Worm (Caenorhabditis elegans) whole organism, L3 larva: ENCODE data around the gene R05H11.2.

Experiments used
- R02D3.7 ChIP-seq: fragments of 150-350 bp; optimal IDR thresholded peaks from 2 replicates; lab custom pipeline; 2014; ENCODE audit warnings: missing biosample characterization, missing genetic modification characterization
- ZK546.5 ChIP-seq: sonication (generic microtip); optimal IDR thresholded peaks from 2 replicates; lab custom pipeline; 2017; ENCODE audit warnings: missing biosample characterization, missing genetic modification characterization
- aly-2 ChIP-seq: fragments of 150-350 bp; optimal IDR thresholded peaks from 2 replicates; lab custom pipeline; 2014; ENCODE audit warnings: missing biosample characterization, missing genetic modification characterization
- ama-1 ChIP-seq: fragments of 150-350 bp; optimal IDR thresholded peaks from 2 replicates; lab custom pipeline; 2018
- ceh-16 ChIP-seq: sonication (generic microtip); optimal IDR thresholded peaks from 2 replicates; lab custom pipeline; 2017; ENCODE audit warnings: missing biosample characterization, missing genetic modification characterization
- ceh-28 ChIP-seq: fragments of 150-350 bp; optimal IDR thresholded peaks from 2 replicates; lab custom pipeline; 2014; ENCODE audit warnings: missing biosample characterization, missing genetic modification reagents, missing genetic modification characterization
- daf-12 ChIP-seq: fragments of 150-350 bp; optimal IDR thresholded peaks from 2 replicates; lab custom pipeline; 2014; ENCODE audit warnings: missing biosample characterization, missing genetic modification reagents, missing genetic modification characterization
- egl-27 ChIP-seq: sonication (generic microtip); optimal IDR thresholded peaks from 4 replicates; lab custom pipeline; 2017; ENCODE audit warnings: missing biosample characterization, missing genetic modification reagents, missing genetic modification characterization
- egl-5 ChIP-seq: fragments of 150-350 bp; optimal IDR thresholded peaks from 2 replicates; lab custom pipeline; 2017; ENCODE audit warnings: missing biosample characterization, missing genetic modification reagents, missing genetic modification characterization, inconsistent platforms
- elt-3 ChIP-seq, 3 experiments: fragments of 150-350 bp in 1 of 3; sonication (generic microtip) in 2 of 3; optimal IDR thresholded peaks; 2 replicates in 2 of 3; 4 replicates in 1 of 3; lab custom pipeline; 2014 to 2017; ENCODE audit warnings: missing biosample characterization in 3 of 3, missing genetic modification characterization in 3 of 3
- fkh-10 ChIP-seq: sonication (generic microtip); optimal IDR thresholded peaks from 2 replicates; lab custom pipeline; 2017; ENCODE audit warnings: missing biosample characterization, missing genetic modification reagents, missing genetic modification characterization
- fkh-2 ChIP-seq: fragments of 150-350 bp; optimal IDR thresholded peaks from 2 replicates; lab custom pipeline; 2014; ENCODE audit warnings: missing biosample characterization, missing genetic modification reagents, missing genetic modification characterization
- fos-1 ChIP-seq: fragments of 150-350 bp; optimal IDR thresholded peaks from 2 replicates; lab custom pipeline; 2014; ENCODE audit warnings: missing biosample characterization, missing genetic modification characterization
- lin-15B ChIP-seq: fragments of 150-350 bp; optimal IDR thresholded peaks from 2 replicates; lab custom pipeline; 2014; ENCODE audit warnings: missing biosample characterization, missing genetic modification characterization
- lsy-12 ChIP-seq: sonication (generic microtip); optimal IDR thresholded peaks from 2 replicates; lab custom pipeline; 2016; ENCODE audit warnings: mild to moderate bottlenecking, missing genetic modification characterization, missing compliant biosample characterization
- mdl-1 ChIP-seq: fragments of 150-350 bp; optimal IDR thresholded peaks from 2 replicates; lab custom pipeline; 2014; ENCODE audit warnings: missing biosample characterization, missing genetic modification characterization
- mml-1 ChIP-seq: fragments of 150-350 bp; sonication (generic microtip); optimal IDR thresholded peaks from 3 replicates; lab custom pipeline; 2014; ENCODE audit warnings: missing biosample characterization, missing genetic modification characterization
- nfya-1 ChIP-seq: sonication (generic microtip); optimal IDR thresholded peaks from 2 replicates; lab custom pipeline; 2017; ENCODE audit warnings: missing genetic modification characterization, mild to moderate bottlenecking, missing compliant biosample characterization, antibody characterized with exemption, moderate library complexity; ENCODE audit not compliant: insufficient read depth
- nhr-11 ChIP-seq: fragments of 150-350 bp; optimal IDR thresholded peaks from 2 replicates; lab custom pipeline; 2014; ENCODE audit warnings: missing biosample characterization, missing genetic modification characterization
- nhr-23 ChIP-seq: fragments of 150-350 bp; optimal IDR thresholded peaks from 2 replicates; lab custom pipeline; 2014; ENCODE audit warnings: missing biosample characterization, missing genetic modification reagents, missing genetic modification characterization
- nhr-237 ChIP-seq: fragments of 150-350 bp; optimal IDR thresholded peaks from 2 replicates; lab custom pipeline; 2014; ENCODE audit warnings: missing biosample characterization, missing genetic modification characterization
- nhr-25 ChIP-seq: sonication (generic microtip); optimal IDR thresholded peaks from 2 replicates; lab custom pipeline; 2017; ENCODE audit warnings: missing biosample characterization, missing genetic modification characterization
- nhr-28 ChIP-seq: fragments of 150-350 bp; optimal IDR thresholded peaks from 2 replicates; lab custom pipeline; 2014; ENCODE audit warnings: missing biosample characterization, missing genetic modification characterization
- nhr-43 ChIP-seq: sonication (generic microtip); optimal IDR thresholded peaks from 2 replicates; lab custom pipeline; 2016; ENCODE audit warnings: mild to moderate bottlenecking, missing genetic modification characterization, missing compliant biosample characterization; ENCODE audit not compliant: poor library complexity, severe bottlenecking
- nhr-76 ChIP-seq: fragments of 150-350 bp; sonication (generic microtip); optimal IDR thresholded peaks from 5 replicates; lab custom pipeline; 2014; ENCODE audit warnings: missing biosample characterization, missing genetic modification characterization
- pqm-1 ChIP-seq: fragments of 150-350 bp; optimal IDR thresholded peaks from 2 replicates; lab custom pipeline; 2017; ENCODE audit warnings: missing biosample characterization, missing genetic modification characterization, inconsistent platforms
- skn-1 ChIP-seq: fragments of 150-350 bp; optimal IDR thresholded peaks from 2 replicates; lab custom pipeline; 2014; ENCODE audit warnings: missing biosample characterization, missing genetic modification characterization
- snpc-4 ChIP-seq: fragments of 150-350 bp; optimal IDR thresholded peaks from 2 replicates; lab custom pipeline; 2014; ENCODE audit warnings: missing biosample characterization, missing genetic modification characterization
- tbx-2 ChIP-seq: sonication (generic microtip); optimal IDR thresholded peaks from 2 replicates; lab custom pipeline; 2016; ENCODE audit warnings: mild to moderate bottlenecking, missing genetic modification characterization, missing compliant biosample characterization
- unc-39 ChIP-seq: sonication (generic microtip); optimal IDR thresholded peaks from 4 replicates; lab custom pipeline; 2017; ENCODE audit warnings: missing biosample characterization, missing genetic modification characterization
- unc-62 ChIP-seq: fragments of 150-350 bp; sonication (generic microtip); optimal IDR thresholded peaks from 4 replicates; lab custom pipeline; 2014; ENCODE audit warnings: missing biosample characterization, missing genetic modification reagents, missing genetic modification characterization
- zag-1 ChIP-seq: fragments of 150-350 bp; optimal IDR thresholded peaks from 2 replicates; lab custom pipeline; 2014; ENCODE audit warnings: missing biosample characterization, missing genetic modification characterization
- ztf-11 ChIP-seq: fragments of 150-350 bp; optimal IDR thresholded peaks from 2 replicates; lab custom pipeline; 2014; ENCODE audit warnings: missing biosample characterization, missing genetic modification characterization

R05H11.2 gene

DNA sequence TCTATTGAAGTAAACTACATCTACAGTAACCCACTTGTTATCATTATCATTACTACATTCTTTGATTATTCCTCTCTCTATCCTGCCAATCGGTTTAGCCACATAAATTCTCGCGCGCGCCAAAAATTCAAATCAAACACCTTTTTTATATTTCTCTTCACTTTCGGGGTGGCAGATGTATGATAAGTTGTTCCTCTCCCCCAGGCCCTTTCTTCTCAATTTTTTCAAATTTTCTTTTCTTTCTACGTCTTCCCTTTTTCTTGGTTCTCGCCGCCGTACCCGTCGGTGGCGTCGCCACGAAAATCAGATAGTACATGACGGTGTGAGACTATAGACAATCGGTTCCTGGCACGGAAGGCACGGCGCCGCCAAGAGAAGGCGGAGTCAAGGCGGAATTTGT, at the start of gene R05H11.2:
TSS of gene R05H11.2 (plus strand) at position 333 of the 400 bp plus-strand sequence.
- TF ChIP-seq nfya-1 (tag; lab: Kevin White, UChicago) (peak; percentile 55), ceh-28 (tag; lab: Kevin White, UChicago) (peak; percentile 46), lsy-12 (tag; lab: Kevin White, UChicago) (peak; percentile 29), nhr-23 (tag; lab: Kevin White, UChicago) (peak; percentile 69), elt-3 (tag; optimal IDR thresholded peaks at IDR 0.05; lab: Kevin White, UChicago) (peak in 1 of 3 experiments; percentile 22), nhr-25 (tag; lab: Kevin White, UChicago) (peak; percentile 84), nhr-43 (peak; percentile 29), mml-1 (tag; lab: Kevin White, UChicago) (no peak), egl-5 (tag; lab: Kevin White, UChicago) (no peak), lin-15B (tag; lab: Kevin White, UChicago) (peak; percentile 1), fkh-10 (no peak)

DNA sequence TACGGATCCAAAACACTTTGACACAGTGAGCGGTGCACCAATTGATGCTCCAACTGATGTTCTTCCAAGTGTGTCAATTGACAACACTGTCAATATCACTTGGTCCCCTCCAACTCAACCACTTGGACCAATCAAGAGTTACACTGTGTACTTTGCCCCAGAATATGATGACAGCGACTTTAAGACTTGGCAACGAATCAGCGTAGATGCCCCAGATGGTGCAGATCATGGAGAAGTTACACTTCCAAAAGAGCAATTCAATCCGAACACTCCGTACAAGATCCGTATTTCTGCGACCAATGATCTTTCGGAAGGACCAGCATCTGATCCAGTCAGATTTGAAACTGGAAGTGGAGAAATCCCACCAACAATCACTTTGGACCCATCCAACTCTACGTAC, 45.5 kb upstream of the R05H11.2 start:
- TF ChIP-seq nhr-11 (no peak), unc-39 (tag; lab: Kevin White, UChicago) (no peak), ceh-28 (tag; lab: Kevin White, UChicago) (no peak), egl-27 (no peak), unc-62 (GFP tag; lab: Kevin White, UChicago) (no peak), lin-15B (tag; lab: Kevin White, UChicago) (no peak), nhr-76 (no peak), ceh-16 (tag; lab: Kevin White, UChicago) (no peak), elt-3 (tag; optimal IDR thresholded peaks at IDR 0.05; lab: Kevin White, UChicago) (no peak), ztf-11 (no peak), mml-1 (tag; lab: Kevin White, UChicago) (no peak), skn-1 (tag; lab: Kevin White, UChicago) (no peak), daf-12 (no peak)

DNA sequence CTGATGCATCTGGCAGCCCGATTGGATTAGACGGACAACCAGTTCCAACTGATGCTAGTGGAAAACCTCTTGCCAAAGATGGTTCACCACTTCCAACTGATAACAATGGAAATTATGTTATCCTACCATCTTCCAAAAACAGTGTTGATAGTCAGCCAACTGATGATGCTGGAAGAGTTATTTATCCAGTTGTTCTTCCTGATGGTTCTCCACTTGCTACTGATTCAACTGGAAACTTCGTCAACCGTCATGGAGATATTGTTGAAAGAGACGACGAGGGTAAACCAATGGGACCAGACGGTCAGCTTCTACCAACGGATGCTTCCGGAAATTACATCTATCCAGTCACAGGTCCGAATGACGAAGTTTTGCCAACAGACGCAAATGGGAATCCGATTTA, 41.3 kb upstream of the R05H11.2 start:
- no peak for TF ChIP-seq pqm-1 (tag; lab: Kevin White, UChicago)
- TF ChIP-seq nhr-28 (tag; lab: Kevin White, UChicago) = no peak
- no peak for TF ChIP-seq mdl-1 (tag; lab: Kevin White, UChicago)
- no peak for TF ChIP-seq skn-1 (tag; lab: Kevin White, UChicago)
- no peak for TF ChIP-seq aly-2
- TF ChIP-seq unc-62 (GFP tag; lab: Kevin White, UChicago) = no peak
- TF ChIP-seq ceh-16 (tag; lab: Kevin White, UChicago) = no peak
- TF ChIP-seq egl-5 (tag; lab: Kevin White, UChicago) = no peak
- TF ChIP-seq tbx-2 = no peak
- TF ChIP-seq snpc-4 (tag; lab: Kevin White, UChicago) = no peak
- no peak for TF ChIP-seq R02D3.7 (tag; lab: Kevin White, UChicago)
- TF ChIP-seq zag-1 (tag; lab: Kevin White, UChicago) = no peak

DNA sequence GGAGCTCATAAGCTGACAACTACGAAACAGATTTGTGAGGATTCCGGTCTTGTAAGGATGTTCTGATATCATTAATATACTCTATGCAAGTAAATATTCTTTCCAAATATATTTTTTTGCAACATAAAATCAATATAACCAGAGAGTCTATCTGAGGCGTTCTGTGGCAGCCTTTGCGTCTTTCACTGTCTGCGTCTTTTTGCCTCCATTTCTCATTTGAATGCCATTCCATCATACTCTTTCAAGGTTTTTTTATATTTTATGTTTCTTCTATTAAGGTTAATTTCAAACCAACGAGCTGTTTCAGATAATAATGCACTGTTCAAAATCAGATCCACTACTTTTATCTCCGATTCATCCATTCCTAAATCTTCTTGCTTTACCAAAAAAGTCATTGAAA, 2.8 kb upstream of the R05H11.2 start, which contains the start of gene R05H11.1:
TSS of gene R05H11.1 (plus strand) at position 301 of the 400 bp plus-strand sequence.
- TF ChIP-seq fkh-2 (tag; lab: Kevin White, UChicago) (no peak), pqm-1 (tag; lab: Kevin White, UChicago) (no peak), elt-3 (tag; optimal IDR thresholded peaks at IDR 0.05; lab: Kevin White, UChicago) (no peak), zag-1 (tag; lab: Kevin White, UChicago) (no peak), fos-1 (tag; lab: Kevin White, UChicago) (no peak), skn-1 (tag; lab: Kevin White, UChicago) (no peak), fkh-10 (no peak), ama-1 (lab: Kevin White, UChicago) (no peak), ztf-11 (no peak), nhr-76 (no peak), ZK546.5 (tag; lab: Kevin White, UChicago) (no peak), aly-2 (no peak), nhr-237 (no peak), lsy-12 (tag; lab: Kevin White, UChicago) (no peak), egl-5 (tag; lab: Kevin White, UChicago) (no peak)

DNA sequence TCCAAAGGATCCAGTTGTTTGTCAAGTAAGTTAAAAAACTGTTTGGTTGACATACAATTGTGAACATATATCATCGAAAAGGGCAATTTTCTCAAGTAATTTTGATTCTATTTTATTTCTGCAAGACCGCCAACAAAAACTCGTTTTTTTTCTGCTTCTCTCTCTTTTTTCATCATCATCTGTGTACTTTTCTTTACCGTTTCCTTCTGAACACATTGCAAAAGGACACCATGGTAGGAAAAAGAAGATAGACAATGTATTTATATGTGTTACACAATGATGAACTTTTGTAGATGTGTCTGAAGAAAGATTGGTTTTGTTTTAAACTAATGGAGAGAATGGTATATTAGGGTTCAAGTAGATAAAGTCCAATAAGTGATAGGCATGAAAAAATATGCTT, 809 bp downstream of the R05H11.2 start:
- peak; percentile 87 for TF ChIP-seq nhr-23 (tag; lab: Kevin White, UChicago)
- TF ChIP-seq nhr-25 (tag; lab: Kevin White, UChicago) = peak; percentile 82
- no peak for TF ChIP-seq nfya-1 (tag; lab: Kevin White, UChicago)
